Fruit fly (Drosophila melanogaster) whole organism, wandering third instar larva: ENCODE measurements around the gene CG5966.

Experiments used
- GATAd ChIP-seq: sonication (Bioruptor generic); optimal IDR thresholded peaks from 2 replicates; lab custom pipeline; 2016; ENCODE audit warnings: missing biosample characterization, missing genetic modification characterization
- ey ChIP-seq: fragments of 200-800 bp; sonication (Bioruptor generic); optimal IDR thresholded peaks from 2 replicates; lab custom pipeline; 2016; ENCODE audit warnings: missing biosample characterization, missing genetic modification characterization
- h ChIP-seq: fragments of 200-800 bp; sonication (Bioruptor generic); optimal IDR thresholded peaks from 3 replicates; lab custom pipeline; 2016; ENCODE audit warnings: missing biosample characterization, mild to moderate bottlenecking, missing genetic modification characterization

dm6 chrX:5983390-5983789 is 5.2 kb upstream of the CG5966 start:
- TF ChIP-seq h (GFP tag; lab: Kevin White, UChicago): no peak
- no peak for TF ChIP-seq GATAd (GFP tag; lab: Kevin White, UChicago)
- no peak for TF ChIP-seq ey (GFP tag; lab: Kevin White, UChicago)
